Worm (Caenorhabditis elegans): ENCODE results near the gene C47A4.5.

- no peak for TF ChIP-seq W03F9.2 (tag; optimal IDR thresholded peaks at IDR 0.05)
- TF ChIP-seq dao-5 (tag; optimal IDR thresholded peaks at IDR 0.05) = no peak
Observed at ce11 chrIV:13755619-13756018, 10.1 kb downstream of the C47A4.5 start.

Data from whole organism, L4/young adult.